Fruit fly (Drosophila melanogaster) whole organism, adult: ENCODE measurements around the gene CG10038.

Experiments used
- CG12768 ChIP-seq: fragments of 200-800 bp; sonication (Bioruptor generic); optimal IDR thresholded peaks from 2 replicates; lab custom pipeline; 2017; ENCODE audit warnings: missing biosample characterization, missing genetic modification characterization, mild to moderate bottlenecking, moderate library complexity, missing genetic modification reagents
- CG14711 ChIP-seq: fragments of 200-800 bp; sonication (Bioruptor generic); optimal IDR thresholded peaks from 2 replicates; lab custom pipeline; 2018; ENCODE audit warnings: missing biosample characterization, mild to moderate bottlenecking, missing genetic modification characterization, moderate library complexity
- CG1620 ChIP-seq: fragments of 200-800 bp; sonication (Bioruptor generic); optimal IDR thresholded peaks from 2 replicates; lab custom pipeline; 2016; ENCODE audit warnings: missing biosample characterization, missing genetic modification characterization
- CG5204 ChIP-seq: fragments of 200-800 bp; sonication (Bioruptor generic); optimal IDR thresholded peaks from 2 replicates; lab custom pipeline; 2016; ENCODE audit warnings: missing biosample characterization, missing genetic modification characterization
- CG7045 ChIP-seq: fragments of 200-800 bp; sonication (Bioruptor generic); optimal IDR thresholded peaks from 2 replicates; lab custom pipeline; 2017; ENCODE audit warnings: missing biosample characterization, mild to moderate bottlenecking, missing genetic modification characterization
- Hr96 ChIP-seq: fragments of 200-800 bp; sonication (Bioruptor generic); optimal IDR thresholded peaks from 2 replicates; lab custom pipeline; 2016; ENCODE audit warnings: missing biosample characterization, missing genetic modification characterization
- kay ChIP-seq: fragments of 200-800 bp; sonication (Bioruptor generic); peaks from one replicate; lab custom pipeline; 2016; ENCODE audit warnings: missing biosample characterization, missing genetic modification characterization, borderline replicate concordance
- ovo ChIP-seq: fragments of 200-800 bp; sonication (Bioruptor generic); optimal IDR thresholded peaks from 2 replicates; lab custom pipeline; 2016; ENCODE audit warnings: missing biosample characterization, missing genetic modification characterization
- tj ChIP-seq: fragments of 200-800 bp; sonication (Bioruptor generic); optimal IDR thresholded peaks from 3 replicates; lab custom pipeline; 2017; ENCODE audit warnings: missing biosample characterization, mild to moderate bottlenecking, missing genetic modification characterization, moderate library complexity
- toe ChIP-seq: fragments of 200-800 bp; sonication (Bioruptor generic); optimal IDR thresholded peaks from 2 replicates; lab custom pipeline; 2016; ENCODE audit warnings: missing biosample characterization, missing genetic modification characterization

dm6 chr3R:12395880-12396279 is 45.4 kb upstream of the CG10038 start, which contains the start of the genes CG10096 and CG10097:
- TF ChIP-seq ovo (GFP tag; lab: Kevin White, UChicago) (no peak), CG14711 (tag; lab: Kevin White, UChicago) (no peak), tj (no peak), CG1620 (GFP tag; lab: Kevin White, UChicago) (no peak), CG7045 (GFP tag; lab: Kevin White, UChicago) (no peak), kay (peak; percentile 75), CG12768 (no peak), toe (no peak), CG5204 (no peak), Hr96 (GFP tag; lab: Kevin White, UChicago) (no peak)
